Worm (Caenorhabditis elegans) whole organism, L4 larva: ENCODE data around the gene col-147.
A peak's percentile ranks its signal among the peaks of the same experiment; 100 is the strongest.

Experiments
- R02D3.7 ChIP-seq: fragments of 150-350 bp; sonication (generic microtip); optimal IDR thresholded peaks from 3 replicates; lab custom pipeline; 2014; ENCODE audit warnings: missing biosample characterization, missing genetic modification characterization
- T20F7.1 ChIP-seq: fragments of 200-800 bp; sonication (Bioruptor generic); optimal IDR thresholded peaks from 2 replicates; lab custom pipeline; 2018; ENCODE audit warnings: mild to moderate bottlenecking, missing genetic modification characterization, missing compliant biosample characterization
- Y48G9A.11 ChIP-seq: fragments of 200-800 bp; sonication (Bioruptor generic); IDR thresholded peaks from 2 replicates; pipeline ENCODE4 v1.3.6; 2022; ENCODE audit warnings: missing genetic modification reagents, missing genetic modification characterization, missing compliant biosample characterization
- Y5F2A.4 ChIP-seq: fragments of 200-800 bp; sonication (Bioruptor generic); optimal IDR thresholded peaks from 2 replicates; lab custom pipeline; 2018; ENCODE audit warnings: mild to moderate bottlenecking, missing genetic modification characterization, missing compliant biosample characterization
- ZK546.5 ChIP-seq, 2 experiments: sonication (generic microtip); optimal IDR thresholded peaks; 2 replicates each; lab custom pipeline; 2017; ENCODE audit warnings: missing biosample characterization in 2 of 2, missing genetic modification characterization in 2 of 2
- ama-1 ChIP-seq: fragments of 150-350 bp; optimal IDR thresholded peaks from 2 replicates; lab custom pipeline; 2014; ENCODE audit warnings: inconsistent platforms, mixed read lengths
- attf-4 ChIP-seq: sonication (generic microtip); optimal IDR thresholded peaks from 3 replicates; lab custom pipeline; 2017; ENCODE audit warnings: missing biosample characterization, missing genetic modification characterization
- ceh-20 ChIP-seq: fragments of 200-800 bp; sonication (Bioruptor generic); IDR thresholded peaks from 2 replicates; pipeline ENCODE4 v1.3.6; 2022; ENCODE audit warnings: missing genetic modification reagents, missing genetic modification characterization, missing compliant biosample characterization
- ces-1 ChIP-seq: fragments of 150-350 bp; sonication (generic microtip); optimal IDR thresholded peaks from 4 replicates; lab custom pipeline; 2014; ENCODE audit warnings: missing biosample characterization, missing genetic modification reagents, missing genetic modification characterization
- cey-2 ChIP-seq: sonication (generic microtip); optimal IDR thresholded peaks from 3 replicates; lab custom pipeline; 2017; ENCODE audit warnings: missing genetic modification characterization, mild to moderate bottlenecking, missing compliant biosample characterization, antibody characterized with exemption, borderline replicate concordance; ENCODE audit not compliant: insufficient read depth
- dmd-9 ChIP-seq: fragments of 200-800 bp; sonication (Bioruptor generic); IDR thresholded peaks from 2 replicates; pipeline ENCODE4 v1.3.6; 2022; ENCODE audit warnings: missing genetic modification reagents, missing genetic modification characterization, missing compliant biosample characterization
- duxl-1 ChIP-seq: sonication (generic microtip); optimal IDR thresholded peaks from 2 replicates; lab custom pipeline; 2016; ENCODE audit warnings: mild to moderate bottlenecking, missing genetic modification characterization, moderate library complexity, missing compliant biosample characterization; ENCODE audit not compliant: poor library complexity
- egl-27 ChIP-seq: sonication (generic microtip); optimal IDR thresholded peaks from 3 replicates; lab custom pipeline; 2017; ENCODE audit warnings: missing biosample characterization, missing genetic modification reagents, missing genetic modification characterization
- egl-43 ChIP-seq: fragments of 200-800 bp; sonication (Bioruptor generic); IDR thresholded peaks from 2 replicates; pipeline ENCODE4 v1.3.6; 2022; ENCODE audit warnings: missing genetic modification reagents, missing genetic modification characterization, missing compliant biosample characterization
- fos-1 ChIP-seq: fragments of 150-350 bp; optimal IDR thresholded peaks from 2 replicates; lab custom pipeline; 2014; ENCODE audit warnings: missing biosample characterization, missing genetic modification characterization
- gei-8 ChIP-seq: fragments of 200-800 bp; sonication (Bioruptor generic); optimal IDR thresholded peaks from 2 replicates; lab custom pipeline; 2018; ENCODE audit warnings: mild to moderate bottlenecking, missing genetic modification characterization, missing compliant biosample characterization
- hlh-30 ChIP-seq: sonication (generic microtip); optimal IDR thresholded peaks from 2 replicates; lab custom pipeline; 2017; ENCODE audit warnings: antibody characterized with exemption, mild to moderate bottlenecking, missing genetic modification characterization, missing compliant biosample characterization; ENCODE audit not compliant: insufficient read depth
- hmg-1.1 ChIP-seq: fragments of 200-800 bp; sonication (Bioruptor generic); IDR thresholded peaks from 2 replicates; pipeline ENCODE4 v1.3.6; 2022; ENCODE audit warnings: missing genetic modification reagents, missing genetic modification characterization, missing compliant biosample characterization
- jun-1 ChIP-seq: fragments of 150-350 bp; optimal IDR thresholded peaks from 2 replicates; lab custom pipeline; 2014; ENCODE audit warnings: missing biosample characterization, missing genetic modification reagents, missing genetic modification characterization
- lin-1 ChIP-seq: fragments of 200-800 bp; sonication (Bioruptor generic); IDR thresholded peaks from 2 replicates; pipeline ENCODE4 v1.3.6; 2022; ENCODE audit warnings: missing genetic modification reagents, missing genetic modification characterization, missing compliant biosample characterization
- lin-38 ChIP-seq: fragments of 200-800 bp; sonication (Bioruptor generic); IDR thresholded peaks from 2 replicates; pipeline ENCODE4 v1.3.6; 2022; ENCODE audit warnings: missing genetic modification reagents, missing genetic modification characterization, missing compliant biosample characterization
- lir-3 ChIP-seq: sonication (generic microtip); optimal IDR thresholded peaks from 2 replicates; lab custom pipeline; 2016; ENCODE audit warnings: mild to moderate bottlenecking, missing genetic modification characterization, missing compliant biosample characterization
- lsy-2 ChIP-seq, 2 experiments: fragments of 150-350 bp in 1 of 2; sonication (generic microtip) in 1 of 2; optimal IDR thresholded peaks; 2 replicates each; lab custom pipeline; 2014 to 2017; ENCODE audit warnings: missing biosample characterization in 2 of 2, missing genetic modification characterization in 2 of 2
- madf-5 ChIP-seq, 2 experiments: fragments of 200-800 bp; sonication (Bioruptor generic); IDR thresholded peaks; 2 replicates each; pipeline ENCODE4 v1.3.6; 2022; ENCODE audit warnings: missing compliant biosample characterization in 2 of 2, missing genetic modification characterization in 2 of 2
- mdl-1 ChIP-seq, 2 experiments: fragments of 150-350 bp in 1 of 2; sonication (generic microtip) in 1 of 2; optimal IDR thresholded peaks; 2 replicates each; lab custom pipeline; 2014 to 2017; ENCODE audit warnings: missing biosample characterization in 2 of 2, missing genetic modification characterization in 2 of 2
- mdt-29 ChIP-seq: fragments of 200-800 bp; sonication (Bioruptor generic); IDR thresholded peaks from 2 replicates; pipeline ENCODE4 v1.3.6; 2022; ENCODE audit warnings: missing genetic modification reagents, missing genetic modification characterization, missing compliant biosample characterization
- nhr-25 ChIP-seq: sonication (generic microtip); optimal IDR thresholded peaks from 2 replicates; lab custom pipeline; 2017; ENCODE audit warnings: missing genetic modification characterization, mild to moderate bottlenecking, missing compliant biosample characterization, antibody characterized with exemption, moderate library complexity, borderline replicate concordance; ENCODE audit not compliant: insufficient read depth
- php-3 ChIP-seq: fragments of 200-800 bp; sonication (Bioruptor generic); IDR thresholded peaks from 2 replicates; pipeline ENCODE4 v1.3.6; 2022; ENCODE audit warnings: missing genetic modification reagents, missing genetic modification characterization, missing compliant biosample characterization
- saeg-2 ChIP-seq: fragments of 200-800 bp; sonication (Bioruptor generic); IDR thresholded peaks from 2 replicates; pipeline ENCODE4 v1.3.6; 2022; ENCODE audit warnings: missing genetic modification reagents, missing genetic modification characterization, missing compliant biosample characterization
- sdz-12 ChIP-seq: fragments of 200-800 bp; sonication (Bioruptor generic); optimal IDR thresholded peaks from 2 replicates; lab custom pipeline; 2018; ENCODE audit warnings: mild to moderate bottlenecking, missing genetic modification characterization, missing compliant biosample characterization
- set-16 ChIP-seq: fragments of 200-800 bp; sonication (Bioruptor generic); IDR thresholded peaks from 2 replicates; pipeline ENCODE4 v1.3.6; 2022; ENCODE audit warnings: missing genetic modification reagents, missing genetic modification characterization, missing compliant biosample characterization
- spr-3 ChIP-seq: fragments of 200-800 bp; sonication (Bioruptor generic); optimal IDR thresholded peaks from 2 replicates; lab custom pipeline; 2018; ENCODE audit warnings: mild to moderate bottlenecking, missing genetic modification characterization, missing compliant biosample characterization
- tra-1 ChIP-seq: fragments of 200-800 bp; sonication (Bioruptor generic); IDR thresholded peaks from 2 replicates; pipeline ENCODE4 v1.3.6; 2022; ENCODE audit warnings: missing genetic modification reagents, missing genetic modification characterization, missing compliant biosample characterization
- unc-62 ChIP-seq, 3 experiments: fragments of 150-350 bp in 1 of 3; sonication (generic microtip); optimal IDR thresholded peaks in 2 of 3; peaks in 1 of 3; 1 replicate in 1 of 3; 2 replicates in 2 of 3; lab custom pipeline; 2014 to 2017; ENCODE audit warnings: missing biosample characterization in 3 of 3, missing genetic modification characterization in 3 of 3, missing genetic modification reagents in 3 of 3, missing genotype in 1 of 3
- vab-7 ChIP-seq: fragments of 200-800 bp; sonication (Bioruptor generic); IDR thresholded peaks from 2 replicates; pipeline ENCODE4 v1.3.6; 2022; ENCODE audit warnings: missing genetic modification reagents, missing genetic modification characterization, missing compliant biosample characterization
- zfp-2 ChIP-seq: sonication (generic microtip); optimal IDR thresholded peaks from 2 replicates; lab custom pipeline; 2016; ENCODE audit warnings: mild to moderate bottlenecking, missing genetic modification characterization, missing compliant biosample characterization
- zfp-3 ChIP-seq: fragments of 200-800 bp; sonication (Bioruptor generic); conservative IDR thresholded peaks from 2 replicates; pipeline ENCODE4 v1.3.6; 2022; ENCODE audit warnings: missing genetic modification reagents, missing genetic modification characterization, missing compliant biosample characterization

Gene col-147

ce11 chrV:9620417-9620816 is 12.7 kb downstream of the col-147 start:
- TF ChIP-seq madf-5 (GFP tag; IDR thresholded peaks at IDR 0.05; lab: Robert Waterston, UW) (0 out of 4 replicates have a peak, but pooled peaks of 1 of the 2 experiments have one; percentile 32), egl-43 (GFP tag; lab: Robert Waterston, UW) (peak; percentile 52; the same call in 1 of the 2 replicates), saeg-2 (GFP tag; lab: Robert Waterston, UW) (0 out of 2 replicates have a peak, but pooled peaks have one; percentile 39), mdl-1 (tag; optimal IDR thresholded peaks at IDR 0.05; lab: Kevin White, UChicago) (no peak), lsy-2 (tag; optimal IDR thresholded peaks at IDR 0.05; lab: Kevin White, UChicago) (no peak), mdt-29 (no peak), set-16 (peak; percentile 95), php-3 (GFP tag; lab: Robert Waterston, UW) (0 out of 2 replicates have a peak, but pooled peaks have one; percentile 19), sdz-12 (GFP tag; lab: Kevin White, UChicago) (no peak)

ce11 chrV:9619850-9620249 is 13.3 kb downstream of the col-147 start, which contains the start of gene idpc-6:
idpc-6 (plus strand) TSS chrV:9620150.
- no peak for TF ChIP-seq ceh-20 (GFP tag; lab: Robert Waterston, UW)
- no peak for TF ChIP-seq set-16
- TF ChIP-seq jun-1 (tag; lab: Kevin White, UChicago), result no peak
- TF ChIP-seq hmg-1.1, result no peak
- no peak for TF ChIP-seq mdt-29
- TF ChIP-seq dmd-9 (GFP tag; lab: Robert Waterston, UW), result no peak

- no peak for TF ChIP-seq ces-1 (GFP tag; lab: Kevin White, UChicago)
- no peak for TF ChIP-seq lin-38 (GFP tag; lab: Robert Waterston, UW)
- TF ChIP-seq lin-1 (GFP tag; lab: Robert Waterston, UW), result no peak
- TF ChIP-seq Y5F2A.4 (GFP tag; lab: Kevin White, UChicago), result no peak
- TF ChIP-seq spr-3 (GFP tag; lab: Kevin White, UChicago), result no peak
- no peak for TF ChIP-seq gei-8 (GFP tag; lab: Kevin White, UChicago)
- no peak for TF ChIP-seq mdl-1 (tag; optimal IDR thresholded peaks at IDR 0.05; lab: Kevin White, UChicago)
- TF ChIP-seq ama-1 (lab: Kevin White, UChicago), result no peak
- no peak for TF ChIP-seq lir-3
- TF ChIP-seq attf-4 (tag; lab: Kevin White, UChicago), result no peak
- no peak for TF ChIP-seq tra-1 (GFP tag; lab: Robert Waterston, UW)
- no peak for TF ChIP-seq egl-43 (GFP tag; lab: Robert Waterston, UW)
These were observed 14.2 kb downstream of the col-147 start, which contains the start of gene idpc-7 for ce11 chrV:9618919-9619318. idpc-7 (minus strand) TSS chrV:9619019.

ce11 chrV:9618420-9618819 is 14.7 kb downstream of the col-147 start:
- TF ChIP-seq duxl-1 (tag; lab: Kevin White, UChicago) (no peak), vab-7 (0 out of 2 replicates have a peak, but pooled peaks have one; percentile 17), Y48G9A.11 (GFP tag; lab: Robert Waterston, UW) (no peak), egl-27 (tag; lab: Kevin White, UChicago) (no peak), R02D3.7 (no peak), egl-43 (GFP tag; lab: Robert Waterston, UW) (peak; percentile 74), ZK546.5 (tag; optimal IDR thresholded peaks at IDR 0.05; lab: Kevin White, UChicago) (no peak), Y5F2A.4 (GFP tag; lab: Kevin White, UChicago) (no peak), set-16 (peak; percentile 96), hlh-30 (tag; lab: Kevin White, UChicago) (no peak), nhr-25 (tag; lab: Kevin White, UChicago) (no peak), unc-62 (GFP tag; optimal IDR thresholded peaks at IDR 0.05 in 1 of 2; lab: Kevin White, UChicago) (no peak), unc-62 (tag; optimal IDR thresholded peaks at IDR 0.05; lab: Kevin White, UChicago) (no peak), fos-1 (tag; lab: Kevin White, UChicago) (no peak), T20F7.1 (GFP tag; lab: Kevin White, UChicago) (no peak), zfp-2 (tag; lab: Kevin White, UChicago) (no peak), cey-2 (tag; lab: Kevin White, UChicago) (no peak), zfp-3 (GFP tag; lab: Robert Waterston, UW) (no peak)
